Worm (Caenorhabditis elegans): ENCODE measurements around the gene nlp-43.

The nlp-43 gene

ce11 chrIII:5031375-5031836, 10.8 kb upstream of the nlp-43 start (continued):
- TF ChIP-seq irx-1 (tag; optimal IDR thresholded peaks at IDR 0.05): peak; percentile 31
- TF ChIP-seq dpl-1 (GFP tag; optimal IDR thresholded peaks at IDR 0.05): peak; percentile 15 to 29 (median 28)
- TF ChIP-seq jun-1 (tag; optimal IDR thresholded peaks at IDR 0.05): peak; percentile 77
- peak; percentile 70 for TF ChIP-seq egl-13 (tag; optimal IDR thresholded peaks at IDR 0.05)
- TF ChIP-seq fos-1 (tag; optimal IDR thresholded peaks at IDR 0.05): peak; percentile 41

- no peak for TF ChIP-seq irx-1 (tag; optimal IDR thresholded peaks at IDR 0.05)
- no peak for TF ChIP-seq mep-1 (tag; optimal IDR thresholded peaks at IDR 0.05)
- no peak for TF ChIP-seq isw-1 (GFP tag; IDR thresholded peaks at IDR 0.05)
- no peak for TF ChIP-seq ets-5 (GFP tag; IDR thresholded peaks at IDR 0.05)
- no peak for TF ChIP-seq zag-1 (tag; optimal IDR thresholded peaks at IDR 0.05)
- no peak for TF ChIP-seq nhr-85 (tag)
- no peak for TF ChIP-seq ama-1 (optimal IDR thresholded peaks at IDR 0.05)
- TF ChIP-seq ces-1 (GFP tag; optimal IDR thresholded peaks at IDR 0.05): no peak
- no peak for TF ChIP-seq mab-9 (GFP tag; IDR thresholded peaks at IDR 0.05)
- TF ChIP-seq mef-2 (tag; optimal IDR thresholded peaks at IDR 0.05): no peak
- no peak for TF ChIP-seq lin-39 (tag; optimal IDR thresholded peaks at IDR 0.05)
- TF ChIP-seq nhr-84 (tag; optimal IDR thresholded peaks at IDR 0.05): no peak
- no peak for TF ChIP-seq ceh-88 (GFP tag; IDR thresholded peaks at IDR 0.05)
- TF ChIP-seq pqm-1 (tag; optimal IDR thresholded peaks at IDR 0.05): no peak
- no peak for TF ChIP-seq rnt-1 (tag; optimal IDR thresholded peaks at IDR 0.05)
- no peak for TF ChIP-seq lir-3 (tag; optimal IDR thresholded peaks at IDR 0.05; ENCODE audit: poor library complexity)
- no peak for TF ChIP-seq lin-14 (GFP tag; optimal IDR thresholded peaks at IDR 0.05)
- no peak for TF ChIP-seq hlh-17 (GFP tag; optimal IDR thresholded peaks at IDR 0.05; ENCODE audit: borderline replicate concordance)
- no peak for TF ChIP-seq ztf-4 (tag; optimal IDR thresholded peaks at IDR 0.05)
These were observed 6.1 kb upstream of the nlp-43 start, which contains the start of gene C45G9.6 for ce11 chrIII:5036158-5036557. TSS of gene C45G9.6 (plus strand) at chrIII:5036458.

- no peak for TF ChIP-seq egl-13 (tag; optimal IDR thresholded peaks at IDR 0.05)
- TF ChIP-seq ceh-8 (GFP tag; optimal IDR thresholded peaks at IDR 0.05): no peak
- no peak for TF ChIP-seq nhr-28 (tag; optimal IDR thresholded peaks at IDR 0.05)
- peak; percentile 6 for TF ChIP-seq ceh-63 (GFP tag; optimal IDR thresholded peaks at IDR 0.05)
- no peak for TF ChIP-seq efl-1 (optimal IDR thresholded peaks at IDR 0.05)
- peak in 1 of 2 experiments; percentile 47 for TF ChIP-seq efl-1 (GFP tag; optimal IDR thresholded peaks at IDR 0.05 in 1 of 2)
- TF ChIP-seq fkh-10 (GFP tag; optimal IDR thresholded peaks at IDR 0.05): no peak
These were observed 2.5 kb downstream of the nlp-43 start, which contains the start of gene C45G9.14 for ce11 chrIII:5044709-5045108. TSS of gene C45G9.14 (plus strand) at chrIII:5045009.

DNA sequence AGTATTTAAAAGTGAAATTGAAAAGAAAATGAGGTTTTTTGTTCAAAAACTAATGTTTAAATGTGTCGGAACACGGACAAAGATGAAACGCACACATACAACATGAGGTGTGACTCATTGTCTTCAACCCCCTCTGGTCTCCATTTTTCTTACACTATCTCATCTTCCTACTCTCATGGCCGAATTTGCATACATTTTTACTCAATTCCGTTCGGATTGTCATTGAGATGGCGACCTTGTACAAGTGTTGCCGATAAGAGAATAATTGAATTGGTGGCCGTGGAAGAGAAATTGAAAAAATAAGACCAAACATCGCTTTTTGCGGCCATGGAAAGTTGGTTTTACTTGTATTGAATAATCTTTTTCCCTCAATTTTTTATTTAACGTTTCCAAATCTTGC, 5.0 kb downstream of the nlp-43 start, which contains the start of gene txbp-3:
TSS of gene txbp-3 (minus strand) at position 285 of the 400 bp plus-strand sequence.
- TF ChIP-seq elt-3 (tag; optimal IDR thresholded peaks at IDR 0.05) (no peak), unc-130 (tag; optimal IDR thresholded peaks at IDR 0.05) (no peak), fos-1 (tag; optimal IDR thresholded peaks at IDR 0.05) (no peak), fkh-4 (tag; optimal IDR thresholded peaks at IDR 0.05; ENCODE audit: borderline replicate concordance) (no peak), mdl-1 (tag; optimal IDR thresholded peaks at IDR 0.05) (no peak), pqm-1 (tag; optimal IDR thresholded peaks at IDR 0.05) (no peak), dsc-1 (tag; optimal IDR thresholded peaks at IDR 0.05) (no peak), nhr-77 (tag; optimal IDR thresholded peaks at IDR 0.05) (no peak), nhr-237 (tag; optimal IDR thresholded peaks at IDR 0.05) (no peak), snu-23 (GFP tag; optimal IDR thresholded peaks at IDR 0.05) (peak; percentile 44), ceh-63 (GFP tag; optimal IDR thresholded peaks at IDR 0.05) (no peak), nhr-11 (tag; optimal IDR thresholded peaks at IDR 0.05) (no peak), fkh-8 (tag; optimal IDR thresholded peaks at IDR 0.05) (peak; percentile 23), Y116A8C.19 (tag; optimal IDR thresholded peaks at IDR 0.05; ENCODE audit: borderline replicate concordance) (no peak), fkh-10 (GFP tag; optimal IDR thresholded peaks at IDR 0.05) (no peak), egl-27 (tag; optimal IDR thresholded peaks at IDR 0.05) (no peak), ceh-88 (GFP tag; IDR thresholded peaks at IDR 0.05) (no peak), snpc-4 (tag; optimal IDR thresholded peaks at IDR 0.05) (no peak), sox-4 (tag; optimal IDR thresholded peaks at IDR 0.05) (no peak), sup-37 (GFP tag; optimal IDR thresholded peaks at IDR 0.05) (no peak), lin-14 (GFP tag; optimal IDR thresholded peaks at IDR 0.05) (peak; percentile 95), irx-1 (tag; optimal IDR thresholded peaks at IDR 0.05) (peak; percentile 20), lin-15B (tag; optimal IDR thresholded peaks at IDR 0.05) (no peak), xbp-1 (tag; optimal IDR thresholded peaks at IDR 0.05) (no peak), zag-1 (tag; optimal IDR thresholded peaks at IDR 0.05) (no peak), unc-62 (GFP tag; optimal IDR thresholded peaks at IDR 0.05) (no peak), unc-98 (GFP tag; IDR thresholded peaks at IDR 0.05) (no peak)
